Worm (Caenorhabditis elegans): ENCODE data around the gene gly-1.
A peak's percentile ranks its signal among the peaks of the same experiment; 100 is the strongest.
"Not testable (repeated sequence)": the region's sequence is repeated elsewhere in the genome, so short reads cannot be mapped to it uniquely, and the experiment has no call there.

Gene gly-1

DNA sequence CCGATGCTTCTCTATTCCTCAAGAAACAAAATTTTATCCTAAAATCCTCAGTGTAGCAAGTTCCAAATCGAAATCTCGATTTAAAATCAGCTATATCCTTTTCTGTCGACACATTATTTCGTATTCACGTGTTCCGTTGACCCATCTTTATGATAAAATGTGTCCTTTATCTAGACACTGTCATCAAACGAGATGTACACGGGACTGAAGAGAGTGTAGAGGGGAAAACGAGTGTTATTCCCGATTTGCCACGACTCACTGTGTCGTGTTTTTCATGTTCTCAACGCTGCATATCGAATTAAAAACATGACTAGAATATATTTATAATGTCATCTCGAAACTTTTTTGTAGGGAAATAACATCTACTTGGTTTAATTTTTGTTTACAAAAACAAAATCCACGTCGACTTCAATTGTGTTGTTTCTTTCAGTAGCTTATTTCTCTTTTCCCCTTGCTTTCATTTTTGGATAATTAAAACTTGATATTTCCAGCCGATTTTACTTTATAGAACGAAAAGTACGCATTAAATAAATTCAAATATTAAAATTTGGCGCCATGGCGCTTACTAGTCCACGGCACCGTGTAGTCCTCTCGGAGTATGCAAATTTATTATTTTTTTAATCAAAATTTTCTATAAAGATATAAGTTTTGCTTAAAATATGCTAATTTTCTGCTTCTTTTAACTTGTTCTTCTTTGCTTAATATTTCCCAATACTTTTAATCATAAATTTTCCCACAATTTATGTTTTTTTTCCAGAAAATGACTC, 24.0 kb upstream of the gly-1 start, which contains the start of gene metr-1:
metr-1 (plus strand) TSS at position 758 of the 767 bp plus-strand sequence.
- TF ChIP-seq dao-5 (tag; optimal IDR thresholded peaks at IDR 0.05), result no peak
- no peak for TF ChIP-seq him-1 (tag; optimal IDR thresholded peaks at IDR 0.05)
- TF ChIP-seq W03F9.2 (tag; optimal IDR thresholded peaks at IDR 0.05), result peak; percentile 39

DNA sequence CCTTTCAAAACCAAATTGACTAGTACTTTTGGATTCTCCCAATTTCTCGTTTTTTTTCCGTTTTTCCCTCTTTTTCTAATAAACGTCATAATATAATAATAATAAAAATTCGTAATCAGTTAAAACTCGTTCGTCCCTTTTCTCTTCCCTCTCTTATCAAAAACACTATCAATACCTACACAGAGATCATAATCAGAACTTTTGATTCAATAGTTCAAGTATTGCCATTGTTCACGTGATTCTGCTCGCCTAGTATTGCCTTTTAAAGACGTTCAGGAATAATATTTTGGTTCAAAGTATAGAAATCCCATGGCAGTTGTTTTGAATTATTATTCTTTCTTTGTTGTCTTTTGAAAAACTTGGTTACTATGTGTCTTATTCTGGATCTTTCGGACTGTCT, 22.7 kb upstream of the gly-1 start:
- no peak for TF ChIP-seq him-1 (tag; optimal IDR thresholded peaks at IDR 0.05)
- no peak for TF ChIP-seq W03F9.2 (tag; optimal IDR thresholded peaks at IDR 0.05)
- TF ChIP-seq dao-5 (tag; optimal IDR thresholded peaks at IDR 0.05), result no peak

ce11 chrII:10923948-10924347, 21.9 kb upstream of the gly-1 start, which contains the start of gene Y19D2B.2:
Gene Y19D2B.2, plus strand, starts transcription at chrII:10924248.
- TF ChIP-seq dao-5 (tag; optimal IDR thresholded peaks at IDR 0.05), result no peak
- no peak for TF ChIP-seq him-1 (tag; optimal IDR thresholded peaks at IDR 0.05)
- no peak for TF ChIP-seq W03F9.2 (tag; optimal IDR thresholded peaks at IDR 0.05)

DNA sequence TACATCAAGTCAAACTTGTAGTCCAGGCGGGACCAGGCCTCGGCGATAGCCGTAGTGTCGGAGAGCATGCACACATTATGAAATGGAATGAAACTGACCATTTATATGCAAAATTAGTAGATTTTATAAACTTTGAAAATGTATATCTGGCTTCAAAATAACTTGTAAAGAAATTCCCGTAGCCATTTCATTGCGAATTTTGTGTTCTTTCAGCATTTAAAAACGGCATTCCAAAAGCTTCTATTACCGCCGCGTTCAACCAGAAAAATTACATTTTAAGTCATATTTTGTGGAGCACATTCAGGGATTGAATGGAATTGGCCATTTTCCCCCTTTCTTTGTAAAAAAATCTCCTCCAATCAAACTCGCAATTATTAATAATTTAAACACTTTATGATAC, 20.9 kb upstream of the gly-1 start, which contains the start of gene Y19D2B.1:
Y19D2B.1 (minus strand) TSS at position 101 of the 400 bp plus-strand sequence.
- TF ChIP-seq dao-5, him-1, W03F9.2 (tag; optimal IDR thresholded peaks at IDR 0.05): not testable (repeated sequence)

- TF ChIP-seq him-1 (tag; optimal IDR thresholded peaks at IDR 0.05) (no peak), W03F9.2 (tag; optimal IDR thresholded peaks at IDR 0.05) (no peak), dao-5 (tag; optimal IDR thresholded peaks at IDR 0.05) (no peak)
Measured at ce11 chrII:10918293-10918756, 16.3 kb upstream of the gly-1 start, which contains the start of gene tba-4. Gene tba-4, plus strand, starts transcription at chrII:10918706.

DNA sequence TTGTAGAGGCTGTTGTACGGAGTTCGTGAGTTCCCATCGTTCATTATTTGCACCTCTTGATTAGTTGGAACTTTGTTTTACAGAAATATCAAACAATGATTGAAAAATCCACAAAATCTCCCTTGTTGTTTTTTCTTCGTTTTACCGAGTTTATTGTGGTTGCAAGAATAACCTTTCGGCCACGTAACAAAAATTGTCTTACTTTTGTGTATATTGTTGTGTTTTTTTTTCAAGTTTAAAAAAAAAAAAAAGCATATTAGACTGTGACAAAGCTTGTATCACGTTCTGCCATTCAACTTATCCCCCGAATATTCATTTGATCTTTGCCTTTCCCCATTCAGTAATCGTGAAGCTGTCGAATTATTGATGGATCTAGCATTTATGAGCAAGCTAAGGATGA, 15.2 kb upstream of the gly-1 start, which contains the start of gene F44F4.10:
F44F4.10 (minus strand) TSS at position 101 of the 400 bp plus-strand sequence.
- TF ChIP-seq him-1 (tag; optimal IDR thresholded peaks at IDR 0.05), result no peak
- no peak for TF ChIP-seq dao-5 (tag; optimal IDR thresholded peaks at IDR 0.05)
- no peak for TF ChIP-seq W03F9.2 (tag; optimal IDR thresholded peaks at IDR 0.05)

ce11 chrII:10915732-10916131, 13.7 kb upstream of the gly-1 start, which contains the start of gene F44F4.9:
Gene F44F4.9, minus strand, starts transcription at chrII:10915832.
- TF ChIP-seq him-1 (tag; optimal IDR thresholded peaks at IDR 0.05), result no peak
- TF ChIP-seq W03F9.2 (tag; optimal IDR thresholded peaks at IDR 0.05), result no peak
- no peak for TF ChIP-seq dao-5 (tag; optimal IDR thresholded peaks at IDR 0.05)

DNA sequence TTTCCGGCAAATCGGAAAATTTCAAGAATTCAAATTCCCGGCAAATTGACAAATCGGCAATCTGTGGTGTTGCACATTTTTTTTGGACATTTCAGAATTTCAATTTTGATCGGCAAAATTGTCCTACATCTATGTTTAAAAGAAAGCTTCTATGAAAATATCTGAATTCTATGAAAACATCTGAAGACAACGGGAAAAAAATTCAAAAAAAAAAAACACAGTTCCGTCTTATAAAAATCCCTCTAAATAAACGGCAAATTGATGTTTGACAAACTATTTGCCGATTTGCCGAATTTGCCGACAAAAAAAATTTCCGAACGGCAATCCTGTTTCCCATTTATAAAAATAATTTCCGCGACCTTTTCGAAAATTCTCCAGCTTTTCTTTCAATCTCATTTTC, 12.4 kb upstream of the gly-1 start, which contains the start of gene F44F4.15:
F44F4.15 (plus strand) TSS at position 301 of the 400 bp plus-strand sequence.
- TF ChIP-seq dao-5 (tag; optimal IDR thresholded peaks at IDR 0.05) (no peak), him-1 (tag; optimal IDR thresholded peaks at IDR 0.05) (no peak), W03F9.2 (tag; optimal IDR thresholded peaks at IDR 0.05) (no peak)

DNA sequence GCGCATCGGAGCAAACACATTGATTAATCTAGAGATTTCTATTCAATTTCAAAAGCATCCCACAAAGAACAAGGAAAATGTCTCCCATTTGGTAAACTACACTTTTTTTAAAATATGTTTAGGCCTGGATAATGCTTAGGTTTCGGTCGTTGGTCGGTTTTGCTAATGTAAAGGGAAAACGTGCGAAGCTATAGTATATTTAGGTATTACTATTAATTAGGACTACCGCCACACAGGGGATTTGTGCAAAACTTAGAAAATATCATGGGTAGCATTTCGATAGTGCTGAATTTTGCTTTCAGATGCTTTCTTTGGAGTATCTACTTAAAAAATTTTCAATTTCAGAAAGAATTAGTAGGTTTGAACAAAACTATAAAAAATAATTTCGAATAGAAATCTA, 11.0 kb upstream of the gly-1 start:
- TF ChIP-seq dao-5 (tag; optimal IDR thresholded peaks at IDR 0.05) (no peak), W03F9.2 (tag; optimal IDR thresholded peaks at IDR 0.05) (no peak), him-1 (tag; optimal IDR thresholded peaks at IDR 0.05) (no peak)

DNA sequence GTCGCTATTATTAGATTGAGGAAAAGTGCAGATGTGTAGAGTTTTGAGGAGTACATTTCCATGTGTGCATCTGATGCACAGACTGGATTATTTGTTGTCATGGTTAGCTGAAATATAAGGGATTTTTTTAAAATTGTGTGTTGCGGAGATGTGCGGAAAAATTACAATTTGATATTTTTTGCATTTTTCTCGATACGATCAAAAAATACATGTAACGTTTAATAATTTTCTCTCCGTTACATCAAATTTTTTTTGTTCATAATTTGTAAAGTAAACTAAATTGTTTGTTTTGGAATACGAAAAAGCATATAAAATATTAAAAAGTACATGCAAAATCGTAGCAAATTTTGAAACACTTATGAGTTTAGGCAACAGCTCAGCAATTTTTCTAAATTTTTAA, 8.2 kb upstream of the gly-1 start, which contains the start of gene sra-11:
sra-11 (minus strand) TSS at position 101 of the 400 bp plus-strand sequence.
- no peak for TF ChIP-seq dao-5 (tag; optimal IDR thresholded peaks at IDR 0.05)
- no peak for TF ChIP-seq him-1 (tag; optimal IDR thresholded peaks at IDR 0.05)
- no peak for TF ChIP-seq W03F9.2 (tag; optimal IDR thresholded peaks at IDR 0.05)

DNA sequence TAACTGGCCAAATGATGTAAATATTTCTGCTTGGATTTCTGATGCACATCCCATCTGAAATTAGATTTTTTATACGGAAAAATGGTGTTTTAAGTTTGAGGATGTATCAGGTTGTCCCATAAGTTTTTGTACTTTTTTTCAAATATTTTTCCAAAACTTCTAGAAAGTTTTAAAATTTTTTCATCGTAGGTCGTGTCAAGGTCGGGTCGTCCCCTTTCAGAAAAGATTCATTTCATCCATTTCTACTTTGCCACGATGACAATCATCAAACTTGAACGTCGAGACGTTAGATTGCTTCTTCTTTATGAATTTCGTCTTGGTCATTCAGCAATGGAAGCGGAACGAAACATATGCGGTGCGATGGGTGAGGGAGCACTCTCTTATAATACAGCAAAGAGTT, 2.4 kb upstream of the gly-1 start, which contains the start of gene sra-12:
sra-12 (minus strand) TSS at position 101 of the 400 bp plus-strand sequence.
- TF ChIP-seq dao-5, W03F9.2, him-1 (tag; optimal IDR thresholded peaks at IDR 0.05): not testable (repeated sequence)

DNA sequence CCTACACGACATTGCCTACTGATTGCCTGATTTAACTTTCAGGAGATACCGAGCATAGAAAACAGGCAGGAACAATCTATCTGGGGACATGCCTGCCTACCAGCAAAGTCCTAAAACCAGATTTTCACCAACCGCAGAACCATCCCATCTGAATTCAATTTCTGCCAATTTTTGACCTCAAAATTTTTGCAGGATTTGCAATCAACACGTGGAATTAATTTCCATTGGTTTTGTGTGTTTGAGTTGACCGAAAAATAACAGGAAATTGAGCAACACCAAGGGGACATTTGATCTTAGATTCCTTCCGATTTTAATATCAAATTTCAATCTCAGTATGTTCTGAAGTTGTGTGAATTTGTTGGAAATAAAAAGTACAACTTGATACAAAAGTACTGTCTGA, 3.0 kb downstream of the gly-1 start:
- TF ChIP-seq dao-5 (tag; optimal IDR thresholded peaks at IDR 0.05), result no peak
- TF ChIP-seq him-1 (tag; optimal IDR thresholded peaks at IDR 0.05), result no peak

ce11 chrII:10895959-10896358, 6.0 kb downstream of the gly-1 start:
- TF ChIP-seq dao-5 (tag; optimal IDR thresholded peaks at IDR 0.05) (no peak), him-1 (tag; optimal IDR thresholded peaks at IDR 0.05) (no peak), W03F9.2 (tag; optimal IDR thresholded peaks at IDR 0.05) (no peak)

DNA sequence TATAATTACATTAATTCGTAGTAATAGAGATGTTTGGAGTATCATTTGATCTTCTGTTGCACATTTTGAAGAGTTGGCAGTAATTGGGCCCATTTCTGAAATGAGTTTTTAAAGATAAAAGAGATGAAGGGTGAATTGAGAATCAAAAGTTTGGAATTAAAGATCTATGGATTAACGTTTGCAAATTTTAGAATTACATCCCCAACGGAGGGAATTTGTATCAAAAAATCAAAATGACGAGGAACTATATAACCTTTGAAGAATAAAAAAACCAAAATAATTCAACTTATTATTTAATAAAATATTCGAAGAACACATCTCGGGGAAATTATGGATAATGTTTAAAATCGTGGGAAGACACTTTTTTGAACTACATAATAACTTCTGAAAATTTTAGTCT, 7.0 kb downstream of the gly-1 start, which contains the start of gene sra-10:
sra-10 (minus strand) TSS at position 101 of the 400 bp plus-strand sequence.
- no peak for TF ChIP-seq him-1 (tag; optimal IDR thresholded peaks at IDR 0.05)
- no peak for TF ChIP-seq dao-5 (tag; optimal IDR thresholded peaks at IDR 0.05)
- no peak for TF ChIP-seq W03F9.2 (tag; optimal IDR thresholded peaks at IDR 0.05)
